Fruit fly (Drosophila melanogaster) whole organism, adult: ENCODE results near the gene CG17562.

Experiments
- CG11617 ChIP-seq: fragments of 200-800 bp; sonication (Bioruptor generic); optimal IDR thresholded peaks from 2 replicates; lab custom pipeline; 2017; ENCODE audit warnings: mild to moderate bottlenecking, missing biosample characterization, missing genetic modification reagents, missing genetic modification characterization
- CG12768 ChIP-seq: fragments of 200-800 bp; sonication (Bioruptor generic); optimal IDR thresholded peaks from 2 replicates; lab custom pipeline; 2017; ENCODE audit warnings: missing biosample characterization, missing genetic modification characterization, mild to moderate bottlenecking, moderate library complexity, missing genetic modification reagents
- CG14711 ChIP-seq: fragments of 200-800 bp; sonication (Bioruptor generic); optimal IDR thresholded peaks from 2 replicates; lab custom pipeline; 2018; ENCODE audit warnings: missing biosample characterization, mild to moderate bottlenecking, missing genetic modification characterization, moderate library complexity
- CG1620 ChIP-seq: fragments of 200-800 bp; sonication (Bioruptor generic); optimal IDR thresholded peaks from 2 replicates; lab custom pipeline; 2016; ENCODE audit warnings: missing biosample characterization, missing genetic modification characterization
- CG33017 ChIP-seq: fragments of 200-800 bp; sonication (Bioruptor generic); optimal IDR thresholded peaks from 2 replicates; lab custom pipeline; 2018; ENCODE audit warnings: missing biosample characterization, mild to moderate bottlenecking, missing genetic modification characterization, moderate library complexity
- CG5204 ChIP-seq: fragments of 200-800 bp; sonication (Bioruptor generic); optimal IDR thresholded peaks from 2 replicates; lab custom pipeline; 2016; ENCODE audit warnings: missing biosample characterization, missing genetic modification characterization
- CG7045 ChIP-seq: fragments of 200-800 bp; sonication (Bioruptor generic); optimal IDR thresholded peaks from 2 replicates; lab custom pipeline; 2017; ENCODE audit warnings: missing biosample characterization, mild to moderate bottlenecking, missing genetic modification characterization
- CG7101 ChIP-seq: fragments of 200-800 bp; sonication (Bioruptor generic); optimal IDR thresholded peaks from 2 replicates; lab custom pipeline; 2018; ENCODE audit warnings: missing biosample characterization, mild to moderate bottlenecking, missing genetic modification characterization, moderate library complexity
- Clk ChIP-seq: fragments of 200-800 bp; sonication (Bioruptor generic); optimal IDR thresholded peaks from 2 replicates; lab custom pipeline; 2017; ENCODE audit warnings: missing biosample characterization, missing genetic modification characterization
- Crg-1 ChIP-seq: fragments of 200-800 bp; sonication (Bioruptor generic); optimal IDR thresholded peaks from 2 replicates; lab custom pipeline; 2016; ENCODE audit warnings: missing biosample characterization, missing genetic modification characterization
- Hr96 ChIP-seq: fragments of 200-800 bp; sonication (Bioruptor generic); optimal IDR thresholded peaks from 2 replicates; lab custom pipeline; 2016; ENCODE audit warnings: missing biosample characterization, missing genetic modification characterization
- Mnt ChIP-seq: fragments of 200-800 bp; sonication (Bioruptor generic); optimal IDR thresholded peaks from 2 replicates; lab custom pipeline; 2016; ENCODE audit warnings: missing biosample characterization, mild to moderate bottlenecking, missing genetic modification characterization
- bab1 ChIP-seq: fragments of 200-800 bp; sonication (Bioruptor generic); optimal IDR thresholded peaks from 3 replicates; lab custom pipeline; 2019; ENCODE audit warnings: missing biosample characterization, mild to moderate bottlenecking, missing genetic modification characterization, moderate library complexity
- cic ChIP-seq: fragments of 200-800 bp; sonication (Bioruptor generic); optimal IDR thresholded peaks from 2 replicates; lab custom pipeline; 2017; ENCODE audit warnings: missing biosample characterization, mild to moderate bottlenecking, missing genetic modification characterization, moderate library complexity
- cnc ChIP-seq, 2 experiments: fragments of >200 bp; optimal IDR thresholded peaks; 2 replicates each; lab custom pipeline; 2017
- kay ChIP-seq: fragments of 200-800 bp; sonication (Bioruptor generic); peaks from one replicate; lab custom pipeline; 2016; ENCODE audit warnings: missing biosample characterization, missing genetic modification characterization, borderline replicate concordance
- ovo ChIP-seq: fragments of 200-800 bp; sonication (Bioruptor generic); optimal IDR thresholded peaks from 2 replicates; lab custom pipeline; 2016; ENCODE audit warnings: missing biosample characterization, missing genetic modification characterization
- pad ChIP-seq: fragments of 200-800 bp; sonication (Bioruptor generic); optimal IDR thresholded peaks from 3 replicates; lab custom pipeline; 2017; ENCODE audit warnings: missing biosample characterization, missing genetic modification characterization, mild to moderate bottlenecking, moderate library complexity, missing genetic modification reagents
- tj ChIP-seq: fragments of 200-800 bp; sonication (Bioruptor generic); optimal IDR thresholded peaks from 3 replicates; lab custom pipeline; 2017; ENCODE audit warnings: missing biosample characterization, mild to moderate bottlenecking, missing genetic modification characterization, moderate library complexity
- toe ChIP-seq: fragments of 200-800 bp; sonication (Bioruptor generic); optimal IDR thresholded peaks from 2 replicates; lab custom pipeline; 2016; ENCODE audit warnings: missing biosample characterization, missing genetic modification characterization

CG17562 gene

DNA sequence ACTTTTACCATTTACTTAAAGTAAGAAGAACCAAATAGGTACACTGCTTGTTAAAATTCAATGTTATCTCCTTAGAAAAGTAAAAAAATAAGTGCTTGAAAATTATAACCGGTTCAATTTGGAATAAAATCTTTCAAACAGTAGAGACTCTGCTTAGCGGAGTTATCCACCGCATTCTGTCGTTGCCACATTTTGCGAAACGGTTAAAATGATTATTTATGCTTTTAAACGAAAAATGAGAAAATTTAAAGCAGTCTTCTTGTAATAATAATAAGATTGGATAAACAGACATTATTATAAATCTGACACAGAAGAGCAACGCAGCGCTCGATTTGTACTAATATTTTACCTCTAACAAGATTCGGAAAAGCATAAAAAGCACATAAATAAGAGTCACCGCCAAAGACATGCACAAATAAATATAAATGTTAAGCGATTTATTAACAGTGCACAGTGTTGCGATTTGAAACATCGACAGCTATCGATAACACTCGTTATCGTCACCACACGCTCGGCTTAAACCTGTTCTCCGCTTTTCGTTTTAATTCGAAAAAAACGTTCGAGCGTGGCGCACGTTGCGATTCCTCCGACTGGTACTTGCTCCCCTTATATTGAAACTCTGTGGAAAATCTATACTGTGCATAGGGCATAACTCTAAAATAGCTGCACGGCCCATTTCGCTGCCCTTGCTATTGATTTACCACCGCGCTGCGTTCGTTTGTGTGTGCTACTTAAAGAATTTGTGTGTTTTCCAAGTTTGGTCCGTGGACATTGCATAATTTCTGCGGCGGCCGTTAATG, 9.8 kb downstream of the CG17562 start, which contains the start of gene Fas1:
Fas1 (plus strand) TSS at position 489 of the 800 bp plus-strand sequence.
- no peak for TF ChIP-seq CG12768 (GFP tag; lab: Kevin White, UChicago)
- TF ChIP-seq tj (GFP tag; lab: Kevin White, UChicago) = no peak
- TF ChIP-seq Crg-1 (GFP tag; lab: Kevin White, UChicago) = peak; percentile 1
- TF ChIP-seq CG1620 (GFP tag; lab: Kevin White, UChicago) = no peak
- TF ChIP-seq cnc (optimal IDR thresholded peaks at IDR 0.05; lab: Kevin White, UChicago) = no peak
- peak; percentile 2 for TF ChIP-seq Hr96 (GFP tag; lab: Kevin White, UChicago)
- no peak for TF ChIP-seq Clk (GFP tag; lab: Kevin White, UChicago)
- TF ChIP-seq kay (GFP tag; lab: Kevin White, UChicago) = peak; percentile 89
- TF ChIP-seq Mnt = peak; percentile 32
- no peak for TF ChIP-seq pad (GFP tag; lab: Kevin White, UChicago)

- peak; percentile 12 for TF ChIP-seq ovo (GFP tag; lab: Kevin White, UChicago)
- TF ChIP-seq CG33017 = no peak
- peak; percentile 79 for TF ChIP-seq kay (GFP tag; lab: Kevin White, UChicago)
- peak; percentile 81 for TF ChIP-seq tj (GFP tag; lab: Kevin White, UChicago)
- TF ChIP-seq CG11617 (GFP tag; lab: Kevin White, UChicago) = no peak
These were observed 10.8 kb downstream of the CG17562 start for dm6 chr3R:16625844-16626430.

DNA sequence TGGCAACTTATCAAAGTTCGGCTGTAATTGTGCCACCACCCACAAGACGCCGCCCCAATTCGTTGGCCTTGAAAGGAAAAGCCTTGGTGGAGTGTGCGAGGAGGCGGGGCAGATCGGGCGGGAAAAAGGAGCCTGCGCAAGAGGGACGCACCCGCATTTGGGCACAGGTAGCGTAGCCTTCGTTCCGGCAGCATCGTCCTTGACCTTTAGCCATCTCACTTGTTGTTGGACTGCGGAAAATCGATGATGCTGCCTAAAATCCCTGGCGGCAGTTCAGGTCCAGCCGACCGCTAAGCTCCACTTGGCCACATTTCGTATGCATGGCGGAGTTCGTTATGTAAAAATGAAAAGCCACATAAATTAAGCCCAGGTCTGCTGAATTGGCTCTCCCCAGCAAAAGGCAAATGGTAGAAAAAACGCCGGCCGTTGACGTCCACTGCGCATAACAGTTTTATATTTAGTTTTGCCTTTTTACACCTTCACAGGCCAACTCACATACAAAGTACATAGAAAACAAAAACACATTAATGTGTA, 11.9 kb downstream of the CG17562 start:
- TF ChIP-seq Hr96 (GFP tag; lab: Kevin White, UChicago) (no peak), toe (GFP tag; lab: Kevin White, UChicago) (no peak), ovo (GFP tag; lab: Kevin White, UChicago) (no peak), CG33017 (no peak), CG7101 (no peak), CG11617 (GFP tag; lab: Kevin White, UChicago) (no peak), kay (GFP tag; lab: Kevin White, UChicago) (no peak), tj (GFP tag; lab: Kevin White, UChicago) (no peak), CG7045 (GFP tag; lab: Kevin White, UChicago) (no peak), Clk (GFP tag; lab: Kevin White, UChicago) (no peak), bab1 (GFP tag; lab: Kevin White, UChicago) (no peak), Crg-1 (GFP tag; lab: Kevin White, UChicago) (no peak), pad (GFP tag; lab: Kevin White, UChicago) (no peak), cic (no peak), CG5204 (no peak), cnc (optimal IDR thresholded peaks at IDR 0.05; lab: Kevin White, UChicago) (no peak), CG12768 (GFP tag; lab: Kevin White, UChicago) (no peak)

DNA sequence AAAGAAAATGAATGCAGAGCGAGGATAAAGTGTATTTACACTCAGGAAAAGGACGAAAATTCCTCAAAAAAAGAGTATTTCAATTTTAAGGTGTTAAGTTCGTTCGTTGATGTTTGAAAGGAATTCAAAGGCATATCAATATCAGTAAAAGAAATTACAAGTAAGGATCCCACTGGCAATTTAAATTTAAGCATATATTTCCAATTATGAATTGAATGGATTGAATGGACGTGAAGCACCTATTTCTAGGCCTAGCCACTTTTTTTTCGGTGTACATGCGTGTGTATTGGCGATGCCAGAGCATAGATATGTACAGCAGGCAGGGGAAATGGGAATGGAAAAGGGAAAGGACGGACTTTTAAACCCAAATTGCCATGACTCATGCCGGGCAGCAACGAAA, 15.5 kb downstream of the CG17562 start:
- TF ChIP-seq CG5204 (no peak), CG14711 (tag; lab: Kevin White, UChicago) (no peak), toe (GFP tag; lab: Kevin White, UChicago) (no peak), Mnt (no peak), cnc (optimal IDR thresholded peaks at IDR 0.05; lab: Kevin White, UChicago) (no peak), Clk (GFP tag; lab: Kevin White, UChicago) (no peak), CG12768 (GFP tag; lab: Kevin White, UChicago) (no peak), CG7101 (no peak), pad (GFP tag; lab: Kevin White, UChicago) (no peak), Hr96 (GFP tag; lab: Kevin White, UChicago) (no peak), CG7045 (GFP tag; lab: Kevin White, UChicago) (no peak), CG1620 (GFP tag; lab: Kevin White, UChicago) (no peak), ovo (GFP tag; lab: Kevin White, UChicago) (no peak), bab1 (GFP tag; lab: Kevin White, UChicago) (no peak), CG33017 (no peak), cic (no peak), tj (GFP tag; lab: Kevin White, UChicago) (no peak), CG11617 (GFP tag; lab: Kevin White, UChicago) (no peak), kay (GFP tag; lab: Kevin White, UChicago) (no peak), Crg-1 (GFP tag; lab: Kevin White, UChicago) (no peak)

- TF ChIP-seq ovo (GFP tag; lab: Kevin White, UChicago) (no peak), cic (no peak), CG14711 (tag; lab: Kevin White, UChicago) (no peak), CG1620 (GFP tag; lab: Kevin White, UChicago) (no peak), CG7101 (no peak), toe (GFP tag; lab: Kevin White, UChicago) (no peak), CG12768 (GFP tag; lab: Kevin White, UChicago) (no peak), Hr96 (GFP tag; lab: Kevin White, UChicago) (no peak), kay (GFP tag; lab: Kevin White, UChicago) (no peak), cnc (optimal IDR thresholded peaks at IDR 0.05; lab: Kevin White, UChicago) (no peak), CG7045 (GFP tag; lab: Kevin White, UChicago) (no peak), Mnt (no peak)
These were observed 17.6 kb downstream of the CG17562 start for dm6 chr3R:16632698-16633097.
